Fruit fly (Drosophila melanogaster) whole organism, embryonic: ENCODE measurements around the gene GABPI.
A peak's percentile ranks its signal among the peaks of the same experiment; 100 is the strongest.

Experiments used
- CG10274 ChIP-seq: fragments of 200-800 bp; sonication (Bioruptor generic); optimal IDR thresholded peaks from 3 replicates; lab custom pipeline; 2017; ENCODE audit warnings: missing biosample characterization, mild to moderate bottlenecking, missing genetic modification characterization
- CG10366 ChIP-seq: fragments of 200-800 bp; sonication (Bioruptor generic); IDR thresholded peaks from 2 replicates; pipeline ENCODE4 v1.3.6; 2022; ENCODE audit warnings: missing biosample characterization, missing genetic modification characterization
- CG10462 ChIP-seq: fragments of 200-800 bp; sonication (Bioruptor generic); optimal IDR thresholded peaks from 2 replicates; lab custom pipeline; 2016; ENCODE audit warnings: missing biosample characterization, missing genetic modification characterization
- CG11456 ChIP-seq: fragments of 200-800 bp; sonication (Bioruptor generic); IDR thresholded peaks from 3 replicates; pipeline ENCODE4 v1.3.6; 2022; ENCODE audit warnings: missing biosample characterization, missing genetic modification characterization
- CG12942 ChIP-seq: fragments of 200-800 bp; sonication (Bioruptor generic); optimal IDR thresholded peaks from 3 replicates; lab custom pipeline; 2016; ENCODE audit warnings: missing biosample characterization, missing genetic modification characterization
- CG13287 ChIP-seq: fragments of 200-800 bp; sonication (Bioruptor generic); IDR thresholded peaks from 2 replicates; pipeline ENCODE4 v1.3.6; 2022; ENCODE audit warnings: missing biosample characterization, missing genetic modification characterization; ENCODE audit not compliant: partially characterized antibody
- CG13775 ChIP-seq: fragments of 200-800 bp; sonication (Bioruptor generic); optimal IDR thresholded peaks from 3 replicates; lab custom pipeline; 2017; ENCODE audit warnings: missing biosample characterization, mild to moderate bottlenecking, missing genetic modification characterization
- CG14860 ChIP-seq: fragments of 200-800 bp; sonication (Bioruptor generic); IDR thresholded peaks from 3 replicates; pipeline ENCODE4 v1.3.6; 2022; ENCODE audit warnings: missing biosample characterization, missing genetic modification characterization; ENCODE audit not compliant: partially characterized antibody
- CG14965 ChIP-seq: fragments of 200-800 bp; sonication (Bioruptor generic); optimal IDR thresholded peaks from 2 replicates; lab custom pipeline; 2016; ENCODE audit warnings: missing biosample characterization, missing genetic modification characterization, borderline replicate concordance
- CG15073 ChIP-seq: fragments of 200-800 bp; sonication (Bioruptor generic); optimal IDR thresholded peaks from 2 replicates; lab custom pipeline; 2016; ENCODE audit warnings: missing biosample characterization, missing genetic modification characterization
- CG1529 ChIP-seq: fragments of 200-800 bp; sonication (Bioruptor generic); optimal IDR thresholded peaks from 3 replicates; lab custom pipeline; 2018; ENCODE audit warnings: missing biosample characterization, missing genetic modification characterization
- CG1792 ChIP-seq: fragments of 200-800 bp; sonication (Bioruptor generic); optimal IDR thresholded peaks from 2 replicates; lab custom pipeline; 2016; ENCODE audit warnings: missing biosample characterization, missing genetic modification characterization
- CG30020 ChIP-seq: fragments of 200-800 bp; optimal IDR thresholded peaks from 2 replicates; lab custom pipeline; 2019; ENCODE audit warnings: missing biosample characterization, mild to moderate bottlenecking, missing genetic modification characterization, moderate library complexity
- CG30403 ChIP-seq: fragments of 200-800 bp; sonication (Bioruptor generic); optimal IDR thresholded peaks from 3 replicates; lab custom pipeline; 2016; ENCODE audit warnings: missing biosample characterization, missing genetic modification characterization
- CG31224 ChIP-seq: fragments of 200-800 bp; sonication (Bioruptor generic); IDR thresholded peaks from 2 replicates; pipeline ENCODE4 v1.3.6; 2022; ENCODE audit warnings: missing biosample characterization, missing genetic modification characterization
- CG34376 ChIP-seq: fragments of 200-800 bp; sonication (Bioruptor generic); optimal IDR thresholded peaks from 2 replicates; lab custom pipeline; 2018; ENCODE audit warnings: missing biosample characterization, mild to moderate bottlenecking, missing genetic modification characterization
- CG6654 ChIP-seq: fragments of 200-800 bp; sonication (Bioruptor generic); optimal IDR thresholded peaks from 2 replicates; lab custom pipeline; 2017; ENCODE audit warnings: missing biosample characterization, mild to moderate bottlenecking, missing genetic modification characterization
- CG6765 ChIP-seq: fragments of 200-800 bp; sonication (Bioruptor generic); optimal IDR thresholded peaks from 3 replicates; lab custom pipeline; 2017; ENCODE audit warnings: missing biosample characterization, mild to moderate bottlenecking, missing genetic modification characterization
- CG6791 ChIP-seq: fragments of 200-800 bp; sonication (Bioruptor generic); IDR thresholded peaks from 3 replicates; pipeline ENCODE4 v1.3.6; 2022; ENCODE audit warnings: missing biosample characterization, missing genetic modification characterization; ENCODE audit not compliant: partially characterized antibody
- CG6854 ChIP-seq: fragments of 200-800 bp; sonication (Bioruptor generic); optimal IDR thresholded peaks from 3 replicates; lab custom pipeline; 2017; ENCODE audit warnings: missing biosample characterization, mild to moderate bottlenecking, missing genetic modification characterization
- CG8765 ChIP-seq: fragments of 200-800 bp; sonication (Bioruptor generic); IDR thresholded peaks from 2 replicates; pipeline ENCODE4 v1.3.6; 2022; ENCODE audit warnings: missing biosample characterization, missing genetic modification characterization
- CG9797 ChIP-seq: fragments of 200-800 bp; sonication (Bioruptor generic); optimal IDR thresholded peaks from 3 replicates; lab custom pipeline; 2018; ENCODE audit warnings: missing biosample characterization, mild to moderate bottlenecking, missing genetic modification characterization
- D19B ChIP-seq: fragments of 200-800 bp; sonication (Bioruptor generic); optimal IDR thresholded peaks from 2 replicates; lab custom pipeline; 2017; ENCODE audit warnings: missing biosample characterization, mild to moderate bottlenecking, missing genetic modification characterization
- Drgx ChIP-seq: fragments of 200-800 bp; sonication (Bioruptor generic); IDR thresholded peaks from 2 replicates; pipeline ENCODE4 v1.3.6; 2022; ENCODE audit warnings: missing biosample characterization, missing genetic modification characterization
- Ets97D ChIP-seq: fragments of 200-800 bp; sonication (Bioruptor generic); optimal IDR thresholded peaks from 3 replicates; lab custom pipeline; 2016; ENCODE audit warnings: missing biosample characterization, missing genetic modification characterization
- HHEX ChIP-seq: fragments of 200-800 bp; sonication (Bioruptor generic); optimal IDR thresholded peaks from 3 replicates; lab custom pipeline; 2017; ENCODE audit warnings: missing biosample characterization, mild to moderate bottlenecking, missing genetic modification characterization, missing genetic modification reagents
- Hr51 ChIP-seq, 2 experiments: fragments of 200-800 bp; sonication (Bioruptor generic); optimal IDR thresholded peaks; 2 replicates in 1 of 2; 3 replicates in 1 of 2; lab custom pipeline; 2016 to 2018; ENCODE audit warnings: missing biosample characterization in 2 of 2, missing genetic modification characterization in 2 of 2, mild to moderate bottlenecking in 1 of 2, moderate library complexity in 1 of 2
- Jarid2 ChIP-seq: fragments of 200-800 bp; sonication (Bioruptor generic); optimal IDR thresholded peaks from 3 replicates; lab custom pipeline; 2017; ENCODE audit warnings: mild to moderate bottlenecking, missing biosample characterization, missing genetic modification reagents, missing genetic modification characterization
- Lim3 ChIP-seq: fragments of 200-800 bp; sonication (Bioruptor generic); IDR thresholded peaks from 2 replicates; pipeline ENCODE4 v1.3.6; 2022; ENCODE audit warnings: missing biosample characterization, missing genetic modification characterization
- Lpt ChIP-seq: fragments of >200 bp; optimal IDR thresholded peaks from 2 replicates; lab custom pipeline; 2018; ENCODE audit warnings: missing biosample characterization, missing genetic modification characterization
- MTF-1 ChIP-seq: fragments of 200-800 bp; sonication (Bioruptor generic); optimal IDR thresholded peaks from 2 replicates; lab custom pipeline; 2018; ENCODE audit warnings: missing biosample characterization, mild to moderate bottlenecking, missing genetic modification characterization, borderline replicate concordance
- Neu2 ChIP-seq: fragments of 200-800 bp; sonication (Bioruptor generic); optimal IDR thresholded peaks from 3 replicates; lab custom pipeline; 2016; ENCODE audit warnings: missing biosample characterization, missing genetic modification characterization, borderline replicate concordance
- Pdp1 ChIP-seq, 2 experiments: fragments of 200-800 bp; sonication (Bioruptor generic); optimal IDR thresholded peaks; 3 replicates each; lab custom pipeline; 2016; ENCODE audit warnings: missing biosample characterization in 2 of 2, missing genetic modification characterization in 2 of 2, mild to moderate bottlenecking in 1 of 2, moderate library complexity in 1 of 2
- Rfx ChIP-seq: fragments of 200-800 bp; sonication (Bioruptor generic); IDR thresholded peaks from 2 replicates; pipeline ENCODE4 v1.3.6; 2022; ENCODE audit warnings: missing biosample characterization, missing genetic modification characterization
- Scr ChIP-seq: fragments of 200-800 bp; sonication (Bioruptor generic); IDR thresholded peaks from 2 replicates; pipeline ENCODE4 v1.3.6; 2022; ENCODE audit warnings: missing biosample characterization, missing genetic modification characterization; ENCODE audit not compliant: partially characterized antibody
- Ssrp ChIP-seq: fragments of 200-800 bp; sonication (Bioruptor generic); optimal IDR thresholded peaks from 2 replicates; lab custom pipeline; 2018; ENCODE audit warnings: missing biosample characterization, mild to moderate bottlenecking, missing genetic modification characterization, moderate library complexity
- Taf1 ChIP-seq: fragments of 200-800 bp; sonication (Bioruptor generic); IDR thresholded peaks from 2 replicates; pipeline ENCODE4 v1.3.6; 2022; ENCODE audit warnings: missing biosample characterization, missing genetic modification characterization
- aop ChIP-seq: fragments of 200-800 bp; sonication (Bioruptor generic); IDR thresholded peaks from 2 replicates; pipeline ENCODE4 v1.3.6; 2022; ENCODE audit warnings: missing biosample characterization, missing genetic modification characterization
- chinmo ChIP-seq: fragments of 200-800 bp; sonication (Bioruptor generic); IDR thresholded peaks from 4 replicates; pipeline ENCODE4 v1.3.6; 2022; ENCODE audit warnings: missing biosample characterization, missing genetic modification characterization; ENCODE audit not compliant: partially characterized antibody
- corto ChIP-seq: fragments of 200-800 bp; sonication (Bioruptor generic); optimal IDR thresholded peaks from 2 replicates; lab custom pipeline; 2016; ENCODE audit warnings: missing biosample characterization, mild to moderate bottlenecking, missing genetic modification characterization, moderate library complexity
- h ChIP-seq: fragments of >200 bp; optimal IDR thresholded peaks from 2 replicates; lab custom pipeline; 2017
- kni ChIP-seq: fragments of 200-800 bp; sonication (Bioruptor generic); optimal IDR thresholded peaks from 3 replicates; lab custom pipeline; 2017; ENCODE audit warnings: mild to moderate bottlenecking, missing biosample characterization, missing genetic modification reagents, missing genetic modification characterization
- lab ChIP-seq: fragments of 200-800 bp; sonication (Bioruptor generic); optimal IDR thresholded peaks from 3 replicates; lab custom pipeline; 2017; ENCODE audit warnings: missing biosample characterization, missing genetic modification characterization, mild to moderate bottlenecking, moderate library complexity, missing genetic modification reagents
- lbe ChIP-seq: fragments of 200-800 bp; sonication (Bioruptor generic); optimal IDR thresholded peaks from 2 replicates; lab custom pipeline; 2016; ENCODE audit warnings: missing biosample characterization, mild to moderate bottlenecking, missing genetic modification characterization
- lov ChIP-seq, 2 experiments: fragments of 200-800 bp in 1 of 2; fragments of >200 bp in 1 of 2; sonication (Bioruptor generic) in 1 of 2; IDR thresholded peaks in 1 of 2; optimal IDR thresholded peaks in 1 of 2; 2 replicates in 1 of 2; 3 replicates in 1 of 2; pipeline versions ENCODE4 v1.3.6 to Lab custom; 2017 to 2022; ENCODE audit warnings: missing biosample characterization in 1 of 2, missing genetic modification characterization in 1 of 2
- luna ChIP-seq: fragments of 200-800 bp; sonication (Bioruptor generic); optimal IDR thresholded peaks from 2 replicates; lab custom pipeline; 2016; ENCODE audit warnings: missing biosample characterization, missing genetic modification characterization
- ro ChIP-seq: fragments of 200-800 bp; sonication (Bioruptor generic); IDR thresholded peaks from 2 replicates; pipeline ENCODE4 v1.3.6; 2022; ENCODE audit warnings: missing biosample characterization, missing genetic modification characterization
- ttk ChIP-seq: fragments of 200-800 bp; sonication (Bioruptor generic); IDR thresholded peaks from 2 replicates; pipeline ENCODE4 v2.1.2; 2022; ENCODE audit warnings: missing biosample characterization, missing genetic modification characterization
- vfl ChIP-seq: fragments of 200-800 bp; sonication (Bioruptor generic); optimal IDR thresholded peaks from 2 replicates; lab custom pipeline; 2016; ENCODE audit warnings: missing biosample characterization, missing genetic modification characterization
- z ChIP-seq: fragments of 200-800 bp; sonication (Bioruptor generic); IDR thresholded peaks from 3 replicates; pipeline ENCODE4 v1.3.6; 2022; ENCODE audit warnings: missing biosample characterization, missing genetic modification characterization

The GABPI gene

dm6 chr2L:3029012-3029411 is 1.3 kb upstream of the GABPI start, which contains the start of the genes Sf3b2 and CG17219 (continued):
- TF ChIP-seq CG11456 (no peak), vfl (GFP tag; lab: Kevin White, UChicago) (no peak), CG6791 (GFP tag; lab: Robert Waterston, UW) (peak; percentile 61), CG12942 (GFP tag; lab: Kevin White, UChicago) (no peak), CG1792 (no peak), CG14860 (GFP tag; lab: Robert Waterston, UW) (0 out of 3 replicates have a peak, but pooled peaks have one; percentile 50), MTF-1 (GFP tag; lab: Kevin White, UChicago) (no peak), Lim3 (no peak), CG6765 (GFP tag; lab: Kevin White, UChicago) (no peak), z (no peak), CG1529 (no peak), CG34376 (GFP tag; lab: Kevin White, UChicago) (no peak), Rfx (peak; percentile 39; the same call in 1 of the 2 replicates), Taf1 (GFP tag; lab: Robert Waterston, UW) (no peak), h (lab: Kevin White, UChicago) (no peak), CG13287 (peak; percentile 80), CG30020 (tag; lab: Kevin White, UChicago) (peak; percentile 55), CG13775 (GFP tag; lab: Kevin White, UChicago) (no peak), CG15073 (GFP tag; lab: Kevin White, UChicago) (no peak), aop (no peak), CG10366 (GFP tag; lab: Robert Waterston, UW) (no peak), CG10274 (GFP tag; lab: Kevin White, UChicago) (no peak), CG30403 (no peak), Pdp1 (GFP tag; optimal IDR thresholded peaks at IDR 0.05; lab: Kevin White, UChicago) (no peak), Ssrp (no peak), CG6654 (GFP tag; lab: Kevin White, UChicago) (no peak), CG31224 (GFP tag; lab: Robert Waterston, UW) (no peak), CG10462 (no peak), kni (GFP tag; lab: Kevin White, UChicago) (no peak), lbe (GFP tag; lab: Kevin White, UChicago) (no peak), D19B (no peak), CG14965 (GFP tag; lab: Kevin White, UChicago) (no peak), lab (GFP tag; lab: Kevin White, UChicago) (no peak), luna (GFP tag; lab: Kevin White, UChicago) (no peak), corto (GFP tag; lab: Kevin White, UChicago) (no peak), Lpt (GFP tag; lab: Kevin White, UChicago) (no peak), Drgx (GFP tag; lab: Robert Waterston, UW) (no peak), CG9797 (GFP tag; lab: Kevin White, UChicago) (peak; percentile 10), Hr51 (GFP tag; optimal IDR thresholded peaks at IDR 0.05; lab: Kevin White, UChicago) (no peak), CG8765 (GFP tag; lab: Robert Waterston, UW) (no peak), CG6854 (GFP tag; lab: Kevin White, UChicago) (no peak), ttk (GFP tag; lab: Robert Waterston, UW) (no peak), Jarid2 (GFP tag; lab: Kevin White, UChicago) (no peak), Ets97D (GFP tag; lab: Kevin White, UChicago) (peak; percentile 9), ro (GFP tag; lab: Robert Waterston, UW) (no peak), lov (optimal IDR thresholded peaks at IDR 0.05; lab: Kevin White, UChicago) (no peak), lov (GFP tag; IDR thresholded peaks at IDR 0.05; lab: Robert Waterston, UW) (no peak), HHEX (no peak), Scr (GFP tag; lab: Robert Waterston, UW) (peak; percentile 76), chinmo (GFP tag; lab: Robert Waterston, UW) (no peak), Neu2 (GFP tag; lab: Kevin White, UChicago) (no peak)
